Fruit fly (Drosophila melanogaster) whole organism, embryonic: Measurements from ENCODE around the gene SIDL.

ENCODE experiments used
- Awh ChIP-seq: fragments of 200-800 bp; sonication (Bioruptor generic); IDR thresholded peaks from 2 replicates; pipeline ENCODE4, ENCODE4 v1.3.6; 2022; ENCODE audit warnings: missing biosample characterization, missing genetic modification characterization
- CG10543 ChIP-seq: fragments of 200-800 bp; sonication (Bioruptor generic); optimal IDR thresholded peaks from 3 replicates; lab custom pipeline; 2017; ENCODE audit warnings: missing biosample characterization, mild to moderate bottlenecking, missing genetic modification characterization, moderate library complexity
- CG12942 ChIP-seq: fragments of 200-800 bp; sonication (Bioruptor generic); optimal IDR thresholded peaks from 3 replicates; lab custom pipeline; 2016; ENCODE audit warnings: missing biosample characterization, missing genetic modification characterization
- CG13123 ChIP-seq: fragments of 200-800 bp; sonication (Bioruptor generic); optimal IDR thresholded peaks from 2 replicates; lab custom pipeline; 2016; ENCODE audit warnings: missing biosample characterization, missing genetic modification characterization
- CG13296 ChIP-seq: fragments of 200-800 bp; sonication (Bioruptor generic); optimal IDR thresholded peaks from 3 replicates; lab custom pipeline; 2018; ENCODE audit warnings: missing biosample characterization, mild to moderate bottlenecking, missing genetic modification characterization
- CG13894 ChIP-seq: fragments of 200-800 bp; sonication (Bioruptor generic); optimal IDR thresholded peaks from 3 replicates; lab custom pipeline; 2018; ENCODE audit warnings: missing biosample characterization, mild to moderate bottlenecking, missing genetic modification characterization, moderate library complexity
- CG15514 ChIP-seq: fragments of 200-800 bp; sonication (Bioruptor generic); optimal IDR thresholded peaks from 3 replicates; lab custom pipeline; 2017; ENCODE audit warnings: missing biosample characterization, missing genetic modification characterization, mild to moderate bottlenecking, moderate library complexity, missing genetic modification reagents
- CG18476 ChIP-seq: fragments of 200-800 bp; sonication (Bioruptor generic); optimal IDR thresholded peaks from 2 replicates; lab custom pipeline; 2016; ENCODE audit warnings: missing biosample characterization, mild to moderate bottlenecking, missing genetic modification characterization
- CG18599 ChIP-seq: fragments of 200-800 bp; sonication (Bioruptor generic); optimal IDR thresholded peaks from 3 replicates; lab custom pipeline; 2017; ENCODE audit warnings: missing biosample characterization, missing genetic modification characterization, mild to moderate bottlenecking, moderate library complexity, missing genetic modification reagents
- CG2678 ChIP-seq: fragments of 200-800 bp; sonication (Bioruptor generic); optimal IDR thresholded peaks from 3 replicates; lab custom pipeline; 2019; ENCODE audit warnings: missing biosample characterization, mild to moderate bottlenecking, missing genetic modification characterization, moderate library complexity
- CG6765 ChIP-seq: fragments of 200-800 bp; sonication (Bioruptor generic); optimal IDR thresholded peaks from 3 replicates; lab custom pipeline; 2017; ENCODE audit warnings: missing biosample characterization, mild to moderate bottlenecking, missing genetic modification characterization
- CG7928 ChIP-seq: fragments of 200-800 bp; sonication (Bioruptor generic); optimal IDR thresholded peaks from 2 replicates; lab custom pipeline; 2017; ENCODE audit warnings: missing biosample characterization, mild to moderate bottlenecking, missing genetic modification characterization
- CG7987 ChIP-seq: fragments of 200-800 bp; sonication (Bioruptor generic); optimal IDR thresholded peaks from 2 replicates; lab custom pipeline; 2018; ENCODE audit warnings: missing biosample characterization, mild to moderate bottlenecking, missing genetic modification characterization, moderate library complexity
- Ets65A ChIP-seq: fragments of 200-800 bp; sonication (Bioruptor generic); peaks from one replicate; lab custom pipeline; 2016; ENCODE audit warnings: missing biosample characterization, missing genetic modification characterization
- Fer1 ChIP-seq: fragments of 200-800 bp; sonication (Bioruptor generic); optimal IDR thresholded peaks from 2 replicates; lab custom pipeline; 2017; ENCODE audit warnings: missing biosample characterization, mild to moderate bottlenecking, missing genetic modification characterization
- HHEX ChIP-seq: fragments of 200-800 bp; sonication (Bioruptor generic); optimal IDR thresholded peaks from 3 replicates; lab custom pipeline; 2017; ENCODE audit warnings: missing biosample characterization, mild to moderate bottlenecking, missing genetic modification characterization, missing genetic modification reagents
- Hmx ChIP-seq: fragments of 200-800 bp; sonication (Bioruptor generic); optimal IDR thresholded peaks from 2 replicates; lab custom pipeline; 2016; ENCODE audit warnings: missing biosample characterization, missing genetic modification characterization
- Mad ChIP-seq: fragments of 200-800 bp; sonication (Bioruptor generic); optimal IDR thresholded peaks from 2 replicates; lab custom pipeline; 2016; ENCODE audit warnings: missing biosample characterization, missing genetic modification characterization
- Max ChIP-seq: fragments of 200-800 bp; sonication (Bioruptor generic); optimal IDR thresholded peaks from 2 replicates; lab custom pipeline; 2016; ENCODE audit warnings: missing biosample characterization, mild to moderate bottlenecking, missing genetic modification characterization
- Med ChIP-seq: fragments of 200-800 bp; sonication (Bioruptor generic); peaks from one replicate; lab custom pipeline; 2016; ENCODE audit warnings: missing biosample characterization, missing genetic modification characterization, mild to moderate bottlenecking, inconsistent platforms, moderate library complexity
- Pdp1 ChIP-seq, 2 experiments: fragments of 200-800 bp; sonication (Bioruptor generic); optimal IDR thresholded peaks; 3 replicates each; lab custom pipeline; 2016; ENCODE audit warnings: missing biosample characterization in 2 of 2, missing genetic modification characterization in 2 of 2, mild to moderate bottlenecking in 1 of 2, moderate library complexity in 1 of 2
- Ravus ChIP-seq: fragments of 200-800 bp; sonication (Bioruptor generic); IDR thresholded peaks from 2 replicates; pipeline ENCODE4 v1.3.6; 2022; ENCODE audit warnings: missing biosample characterization, missing genetic modification characterization
- abd-A ChIP-seq: fragments of 200-800 bp; sonication (Bioruptor generic); optimal IDR thresholded peaks from 3 replicates; lab custom pipeline; 2019; ENCODE audit warnings: missing biosample characterization, mild to moderate bottlenecking, missing genetic modification characterization, moderate library complexity
- az2 ChIP-seq: fragments of 200-800 bp; sonication (Bioruptor generic); optimal IDR thresholded peaks from 3 replicates; lab custom pipeline; 2016; ENCODE audit warnings: missing biosample characterization, missing genetic modification characterization
- cato ChIP-seq: fragments of 200-800 bp; sonication (Bioruptor generic); optimal IDR thresholded peaks from 2 replicates; lab custom pipeline; 2016; ENCODE audit warnings: missing biosample characterization, missing genetic modification characterization, borderline replicate concordance
- cg ChIP-seq: fragments of 200-800 bp; sonication (Bioruptor generic); optimal IDR thresholded peaks from 3 replicates; lab custom pipeline; 2019; ENCODE audit warnings: missing biosample characterization, mild to moderate bottlenecking, missing genetic modification characterization, moderate library complexity
- chinmo ChIP-seq: fragments of 200-800 bp; sonication (Bioruptor generic); IDR thresholded peaks from 4 replicates; pipeline ENCODE4 v1.3.6; 2022; ENCODE audit warnings: missing biosample characterization, missing genetic modification characterization; ENCODE audit not compliant: partially characterized antibody
- eve ChIP-seq, 2 experiments: fragments of >200 bp; optimal IDR thresholded peaks; 2 replicates each; lab custom pipeline; 2017; ENCODE audit warnings: missing biosample characterization in 2 of 2, missing genetic modification characterization in 2 of 2
- exex ChIP-seq: fragments of 200-800 bp; sonication (Bioruptor generic); optimal IDR thresholded peaks from 4 replicates; lab custom pipeline; 2018; ENCODE audit warnings: missing biosample characterization, mild to moderate bottlenecking, missing genetic modification characterization, moderate library complexity
- lab ChIP-seq: fragments of 200-800 bp; sonication (Bioruptor generic); optimal IDR thresholded peaks from 3 replicates; lab custom pipeline; 2017; ENCODE audit warnings: missing biosample characterization, missing genetic modification characterization, mild to moderate bottlenecking, moderate library complexity, missing genetic modification reagents
- mirr ChIP-seq: fragments of 200-800 bp; sonication (Bioruptor generic); optimal IDR thresholded peaks from 3 replicates; lab custom pipeline; 2018; ENCODE audit warnings: missing biosample characterization, mild to moderate bottlenecking, missing genetic modification characterization
- p53 ChIP-seq: fragments of 200-800 bp; sonication (Bioruptor generic); optimal IDR thresholded peaks from 2 replicates; lab custom pipeline; 2016; ENCODE audit warnings: missing biosample characterization, missing genetic modification characterization
- ranshi ChIP-seq: fragments of 200-800 bp; sonication (Bioruptor generic); IDR thresholded peaks from 2 replicates; pipeline ENCODE4 v1.3.6; 2022; ENCODE audit warnings: missing biosample characterization, missing genetic modification characterization
- sima ChIP-seq: fragments of 200-800 bp; sonication (Bioruptor generic); optimal IDR thresholded peaks from 2 replicates; lab custom pipeline; 2016; ENCODE audit warnings: missing biosample characterization, missing genetic modification characterization
- sr ChIP-seq: fragments of 200-800 bp; sonication (Bioruptor generic); IDR thresholded peaks from 3 replicates; pipeline ENCODE4 v1.3.6; 2022; ENCODE audit warnings: missing biosample characterization, missing genetic modification characterization
- stc ChIP-seq: fragments of 200-800 bp; sonication (Bioruptor generic); IDR thresholded peaks from 2 replicates; pipeline ENCODE4 v1.3.6; 2022; ENCODE audit warnings: missing biosample characterization, missing genetic modification characterization
- sug ChIP-seq: fragments of 200-800 bp; optimal IDR thresholded peaks from 2 replicates; lab custom pipeline; 2019; ENCODE audit warnings: missing biosample characterization, mild to moderate bottlenecking, missing genetic modification characterization, moderate library complexity
- unc-4 ChIP-seq: fragments of 200-800 bp; sonication (Bioruptor generic); IDR thresholded peaks from 2 replicates; pipeline ENCODE4 v1.3.6; 2022; ENCODE audit warnings: missing biosample characterization, missing genetic modification characterization; ENCODE audit not compliant: partially characterized antibody
- usp ChIP-seq: fragments of >200 bp; optimal IDR thresholded peaks from 2 replicates; lab custom pipeline; 2017; ENCODE audit warnings: missing biosample characterization, missing genetic modification characterization
- zf30C ChIP-seq: fragments of 200-800 bp; sonication (Bioruptor generic); optimal IDR thresholded peaks from 3 replicates; lab custom pipeline; 2018; ENCODE audit warnings: missing biosample characterization, mild to moderate bottlenecking, missing genetic modification characterization

Gene SIDL

dm6 chr3R:15198052-15198793 lies 20.5 kb downstream of the SIDL start (continued):
- TF ChIP-seq CG15514 (GFP tag; lab: Kevin White, UChicago) (no peak), ranshi (GFP tag; lab: Robert Waterston, UW) (no peak), Ets65A (GFP tag; lab: Kevin White, UChicago) (no peak), cato (no peak), Hmx (no peak), az2 (GFP tag; lab: Kevin White, UChicago) (no peak), zf30C (GFP tag; lab: Kevin White, UChicago) (no peak), Ravus (no peak), CG12942 (GFP tag; lab: Kevin White, UChicago) (no peak), mirr (peak; percentile 92), sr (GFP tag; lab: Robert Waterston, UW) (no peak), exex (tag; lab: Kevin White, UChicago) (peak; percentile 72), cg (GFP tag; lab: Kevin White, UChicago) (no peak), unc-4 (GFP tag; lab: Robert Waterston, UW) (no peak), usp (GFP tag; lab: Kevin White, UChicago) (no peak), eve (GFP tag; optimal IDR thresholded peaks at IDR 0.05; lab: Kevin White, UChicago) (no peak), CG7928 (no peak), CG13123 (GFP tag; lab: Kevin White, UChicago) (no peak), chinmo (GFP tag; lab: Robert Waterston, UW) (0 out of 4 replicates have a peak, but pooled peaks have one; percentile 80)

DNA sequence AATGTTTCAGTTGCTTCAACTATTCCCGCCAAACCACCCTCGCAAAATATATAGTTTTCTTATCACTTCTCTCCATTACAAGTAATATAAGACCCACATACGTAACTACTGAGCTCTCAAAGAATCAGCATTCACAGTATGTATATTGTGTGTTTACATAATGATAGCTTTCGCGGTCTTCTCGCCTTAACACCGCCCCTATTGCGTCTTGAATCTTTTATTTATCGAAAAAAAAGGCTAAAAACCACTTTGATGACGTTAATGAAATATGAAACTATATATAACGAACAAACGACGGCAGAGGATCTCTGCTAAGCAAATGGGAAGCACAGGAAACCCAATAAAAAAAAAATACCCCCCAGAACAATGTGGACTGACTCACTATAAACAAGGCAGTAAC lies 21.3 kb downstream of the SIDL start:
- TF ChIP-seq Awh (GFP tag; lab: Robert Waterston, UW) (peak; percentile 36; the same call in 1 of the 2 replicates), CG6765 (peak; percentile 1), CG18476 (GFP tag; lab: Kevin White, UChicago) (peak; percentile 24), CG7987 (GFP tag; lab: Kevin White, UChicago) (peak; percentile 6), stc (GFP tag; lab: Robert Waterston, UW) (no peak), Pdp1 (GFP tag; optimal IDR thresholded peaks at IDR 0.05; lab: Kevin White, UChicago) (peak in 1 of 2 experiments; percentile 74), mirr (peak; percentile 26), Fer1 (peak; percentile 18), CG2678 (tag; lab: Kevin White, UChicago) (peak; percentile 2), CG10543 (GFP tag; lab: Kevin White, UChicago) (peak; percentile 39), Med (GFP tag; lab: Kevin White, UChicago) (peak; percentile 10), lab (GFP tag; lab: Kevin White, UChicago) (peak; percentile 20), sug (tag; lab: Kevin White, UChicago) (peak; percentile 24), Mad (GFP tag; lab: Kevin White, UChicago) (no peak), Max (GFP tag; lab: Kevin White, UChicago) (no peak), abd-A (tag; lab: Kevin White, UChicago) (no peak), CG13894 (peak; percentile 25), CG13296 (GFP tag; lab: Kevin White, UChicago) (peak; percentile 20), HHEX (GFP tag; lab: Kevin White, UChicago) (peak; percentile 12), CG18599 (GFP tag; lab: Kevin White, UChicago) (peak; percentile 5), sima (GFP tag; lab: Kevin White, UChicago) (no peak), p53 (GFP tag; lab: Kevin White, UChicago) (no peak)
